Worm (Caenorhabditis elegans) whole organism, L2 larva: ENCODE measurements around the gene C06C6.8.

Source experiments
- nhr-12 ChIP-seq: fragments of 150-350 bp; optimal IDR thresholded peaks from 2 replicates; lab custom pipeline; 2014; ENCODE audit warnings: missing biosample characterization, missing genetic modification characterization
- nhr-25 ChIP-seq: fragments of 150-350 bp; sonication (generic microtip); optimal IDR thresholded peaks from 3 replicates; lab custom pipeline; 2014; ENCODE audit warnings: missing biosample characterization, missing genetic modification characterization

ce11 chrV:16015652-16016051 is 18.7 kb downstream of the C06C6.8 start, which contains the start of gene str-232:
- TF ChIP-seq nhr-12 (tag; lab: Kevin White, UChicago) (no peak), nhr-25 (tag; lab: Kevin White, UChicago) (no peak)
